Worm (Caenorhabditis elegans): ENCODE results near the gene srab-6.

- TF ChIP-seq fos-1 (tag; optimal IDR thresholded peaks at IDR 0.05) (no peak), skn-1 (tag; optimal IDR thresholded peaks at IDR 0.05) (no peak), snpc-4 (tag; optimal IDR thresholded peaks at IDR 0.05) (no peak), aha-1 (tag; optimal IDR thresholded peaks at IDR 0.05) (no peak), ama-1 (optimal IDR thresholded peaks at IDR 0.05) (no peak), dsc-1 (tag; optimal IDR thresholded peaks at IDR 0.05) (no peak), sptf-1 (tag; optimal IDR thresholded peaks at IDR 0.05) (no peak), ceh-82 (tag; optimal IDR thresholded peaks at IDR 0.05) (no peak), jun-1 (tag; optimal IDR thresholded peaks at IDR 0.05) (no peak), egl-27 (tag; optimal IDR thresholded peaks at IDR 0.05) (no peak), lin-13 (GFP tag; optimal IDR thresholded peaks at IDR 0.05) (no peak), efl-3 (GFP tag; optimal IDR thresholded peaks at IDR 0.05) (no peak)
Measured at ce11 chrV:3176161-3176560, 24.4 kb upstream of the srab-6 start, which contains the start of gene srab-8.

Measured in whole organism, L1 larva.